1 fruit fly cellular context compared by ENCODE assay signal in genomic region chr2L:1575604-1576003, dm6.
TF ChIP-seq lines count a peak whose summit lies in the region.

No protein-coding gene starts in this region.

TF ChIP-seq in whole organism, embryonic, 481 proteins besides CTCF, POLR2A, EP300 and RAD21 (continued from another document and continues in another):
- TF ChIP-seq CG9437 (GFP tag; optimal IDR thresholded peaks at IDR 0.05; lab: Kevin White, UChicago) (no peak), CG10274 (GFP tag; optimal IDR thresholded peaks at IDR 0.05; lab: Kevin White, UChicago) (no peak), sisA (GFP tag; IDR thresholded peaks at IDR 0.05; lab: Robert Waterston, UW) (peak; percentile 51; the same call in 1 of the 2 replicates), Gug (GFP tag; IDR thresholded peaks at IDR 0.05; lab: Robert Waterston, UW) (no peak), CG11560 (tag; IDR thresholded peaks at IDR 0.05; lab: Robert Waterston, UW) (no peak), Optix (GFP tag; IDR thresholded peaks at IDR 0.05; lab: Robert Waterston, UW) (0 out of 3 replicates have a peak, but pooled peaks have one; percentile 12), CG3995 (GFP tag; optimal IDR thresholded peaks at IDR 0.05; lab: Kevin White, UChicago) (no peak), CG6854 (GFP tag; optimal IDR thresholded peaks at IDR 0.05; lab: Kevin White, UChicago) (no peak), zen (tag; optimal IDR thresholded peaks at IDR 0.05; lab: Kevin White, UChicago) (peak; percentile 43), CG15073 (GFP tag; optimal IDR thresholded peaks at IDR 0.05; lab: Kevin White, UChicago) (no peak), lilli (GFP tag; optimal IDR thresholded peaks at IDR 0.05; lab: Kevin White, UChicago) (peak; percentile 3), Mad (GFP tag; optimal IDR thresholded peaks at IDR 0.05; lab: Kevin White, UChicago) (no peak), CG4854 (GFP tag; optimal IDR thresholded peaks at IDR 0.05; lab: Kevin White, UChicago) (no peak), CG16813 (GFP tag; IDR thresholded peaks at IDR 0.05; lab: Robert Waterston, UW; ENCODE audit: partially characterized antibody) (no peak), lov (optimal IDR thresholded peaks at IDR 0.05; lab: Kevin White, UChicago) (no peak), lov (GFP tag; IDR thresholded peaks at IDR 0.05; lab: Robert Waterston, UW) (no peak), nerfin-1 (tag; optimal IDR thresholded peaks at IDR 0.05; lab: Kevin White, UChicago) (no peak), kah (GFP tag; optimal IDR thresholded peaks at IDR 0.05; lab: Kevin White, UChicago) (no peak), sqz (GFP tag; optimal IDR thresholded peaks at IDR 0.05; lab: Kevin White, UChicago) (peak; percentile 23), Xrp1 (GFP tag; IDR thresholded peaks at IDR 0.05; lab: Robert Waterston, UW) (peak; percentile 67), CG13624 (GFP tag; optimal IDR thresholded peaks at IDR 0.05; lab: Kevin White, UChicago) (no peak), ac (GFP tag; optimal IDR thresholded peaks at IDR 0.05; lab: Kevin White, UChicago) (no peak), Poxn (GFP tag; IDR thresholded peaks at IDR 0.05; lab: Robert Waterston, UW) (no peak), Mes4 (GFP tag; optimal IDR thresholded peaks at IDR 0.05; lab: Kevin White, UChicago) (no peak), CG15696 (tag; optimal IDR thresholded peaks at IDR 0.05; lab: Kevin White, UChicago) (no peak), dmrt11E (tag; optimal IDR thresholded peaks at IDR 0.05; lab: Kevin White, UChicago) (no peak), Atf-2 (GFP tag; optimal IDR thresholded peaks at IDR 0.05; lab: Kevin White, UChicago) (no peak), E2f1 (GFP tag; IDR thresholded peaks at IDR 0.05; lab: Robert Waterston, UW) (peak; percentile 38; the same call in 1 of the 2 replicates), CG4360 (GFP tag; IDR thresholded peaks at IDR 0.05; lab: Robert Waterston, UW) (no peak), CG12299 (tag; optimal IDR thresholded peaks at IDR 0.05; lab: Kevin White, UChicago) (no peak), sd (tag; optimal IDR thresholded peaks at IDR 0.05; lab: Kevin White, UChicago) (no peak), CG3163 (GFP tag; optimal IDR thresholded peaks at IDR 0.05; lab: Kevin White, UChicago) (no peak), unc-4 (GFP tag; IDR thresholded peaks at IDR 0.05; lab: Robert Waterston, UW; ENCODE audit: partially characterized antibody) (no peak), CG1603 (tag; optimal IDR thresholded peaks at IDR 0.05; lab: Kevin White, UChicago) (no peak), her (GFP tag; optimal IDR thresholded peaks at IDR 0.05; lab: Kevin White, UChicago) (no peak), CG1832 (GFP tag; optimal IDR thresholded peaks at IDR 0.05; lab: Kevin White, UChicago) (no peak), mld (GFP tag; IDR thresholded peaks at IDR 0.05; lab: Robert Waterston, UW; ENCODE audit: partially characterized antibody) (no peak), CG1792 (GFP tag; optimal IDR thresholded peaks at IDR 0.05; lab: Kevin White, UChicago) (peak; percentile 30), Hr39 (optimal IDR thresholded peaks at IDR 0.05; lab: Kevin White, UChicago) (no peak), dm (GFP tag; optimal IDR thresholded peaks at IDR 0.05; lab: Kevin White, UChicago) (no peak), cg (GFP tag; optimal IDR thresholded peaks at IDR 0.05; lab: Kevin White, UChicago) (no peak), Rfx (GFP tag; IDR thresholded peaks at IDR 0.05; lab: Robert Waterston, UW) (no peak), wor (GFP tag; IDR thresholded peaks at IDR 0.05; lab: Robert Waterston, UW) (peak; percentile 33; the same call in 1 of the 2 replicates), maf-S (GFP tag; optimal IDR thresholded peaks at IDR 0.05; lab: Kevin White, UChicago) (no peak), B-H1 (GFP tag; IDR thresholded peaks at IDR 0.05; lab: Robert Waterston, UW) (peak; percentile 30; the same call in 2 of the 3 replicates), CG2199 (GFP tag; IDR thresholded peaks at IDR 0.05; lab: Robert Waterston, UW) (no peak), dmrt99B (tag; optimal IDR thresholded peaks at IDR 0.05; lab: Kevin White, UChicago) (peak; percentile 56), Neu2 (GFP tag; optimal IDR thresholded peaks at IDR 0.05; lab: Kevin White, UChicago; ENCODE audit: borderline replicate concordance) (no peak), CG10366 (GFP tag; IDR thresholded peaks at IDR 0.05; lab: Robert Waterston, UW) (peak; percentile 53; the same call in 1 of the 2 replicates), CG5245 (GFP tag; optimal IDR thresholded peaks at IDR 0.05; lab: Kevin White, UChicago) (peak; percentile 44), CG32532 (GFP tag; IDR thresholded peaks at IDR 0.05; lab: Robert Waterston, UW) (no peak; the same call in 1 of the 2 replicates), exex (tag; optimal IDR thresholded peaks at IDR 0.05; lab: Kevin White, UChicago) (no peak), CG9797 (GFP tag; optimal IDR thresholded peaks at IDR 0.05; lab: Kevin White, UChicago) (no peak), ato (GFP tag; IDR thresholded peaks at IDR 0.05; lab: Robert Waterston, UW; ENCODE audit: partially characterized antibody) (no peak), Bdp1 (GFP tag; optimal IDR thresholded peaks at IDR 0.05; lab: Kevin White, UChicago) (no peak), gro (GFP tag; optimal IDR thresholded peaks at IDR 0.05; lab: Kevin White, UChicago) (no peak), CG18764 (GFP tag; optimal IDR thresholded peaks at IDR 0.05; lab: Kevin White, UChicago) (no peak), salm (tag; optimal IDR thresholded peaks at IDR 0.05; lab: Kevin White, UChicago) (no peak), gcm (GFP tag; optimal IDR thresholded peaks at IDR 0.05; lab: Kevin White, UChicago) (no peak), tio (GFP tag; optimal IDR thresholded peaks at IDR 0.05; lab: Kevin White, UChicago) (no peak), wek (GFP tag; optimal IDR thresholded peaks at IDR 0.05; lab: Kevin White, UChicago) (no peak), CG14050 (GFP tag; IDR thresholded peaks at IDR 0.05; lab: Robert Waterston, UW) (no peak), CG32772 (GFP tag; IDR thresholded peaks at IDR 0.05; lab: Robert Waterston, UW) (peak; percentile 44; the same call in 1 of the 2 replicates), psq (GFP tag; optimal IDR thresholded peaks at IDR 0.05; lab: Kevin White, UChicago) (no peak), sim (GFP tag; IDR thresholded peaks at IDR 0.05; lab: Robert Waterston, UW) (no peak), Sry-δ (GFP tag; optimal IDR thresholded peaks at IDR 0.05; lab: Kevin White, UChicago) (peak; percentile 5), CG15514 (GFP tag; optimal IDR thresholded peaks at IDR 0.05; lab: Kevin White, UChicago) (no peak), Spps (tag; optimal IDR thresholded peaks at IDR 0.05; lab: Kevin White, UChicago) (no peak), HmgZ (tag; optimal IDR thresholded peaks at IDR 0.05; lab: Kevin White, UChicago) (no peak), Hr78 (GFP tag; optimal IDR thresholded peaks at IDR 0.05; lab: Kevin White, UChicago) (no peak), otp (GFP tag; IDR thresholded peaks at IDR 0.05; lab: Robert Waterston, UW) (no peak), Gsc (GFP tag; IDR thresholded peaks at IDR 0.05; lab: Robert Waterston, UW) (peak; percentile 42; the same call in 1 of the 2 replicates), CG31388 (GFP tag; optimal IDR thresholded peaks at IDR 0.05; lab: Kevin White, UChicago) (no peak), CG17912 (GFP tag; optimal IDR thresholded peaks at IDR 0.05; lab: Kevin White, UChicago) (no peak), CG6175 (GFP tag; IDR thresholded peaks at IDR 0.05; lab: Robert Waterston, UW) (no peak), tin (GFP tag; optimal IDR thresholded peaks at IDR 0.05; lab: Kevin White, UChicago) (peak; percentile 5), Sox102F (GFP tag; optimal IDR thresholded peaks at IDR 0.05; lab: Kevin White, UChicago) (peak; percentile 46), CG15601 (tag; optimal IDR thresholded peaks at IDR 0.05; lab: Kevin White, UChicago) (no peak), CG1647 (GFP tag; optimal IDR thresholded peaks at IDR 0.05; lab: Kevin White, UChicago) (no peak), yki (optimal IDR thresholded peaks at IDR 0.05; lab: Kevin White, UChicago) (no peak), Ssrp (tag; optimal IDR thresholded peaks at IDR 0.05; lab: Kevin White, UChicago) (peak; percentile 35), Dp (GFP tag; optimal IDR thresholded peaks at IDR 0.05; lab: Kevin White, UChicago) (no peak), lbe (GFP tag; optimal IDR thresholded peaks at IDR 0.05; lab: Kevin White, UChicago) (no peak), Atf6 (GFP tag; IDR thresholded peaks at IDR 0.05; lab: Robert Waterston, UW) (no peak), Abd-B (GFP tag; optimal IDR thresholded peaks at IDR 0.05; lab: Kevin White, UChicago) (no peak), Fer2 (tag; optimal IDR thresholded peaks at IDR 0.05; lab: Kevin White, UChicago) (no peak), nom (GFP tag; optimal IDR thresholded peaks at IDR 0.05; lab: Kevin White, UChicago) (no peak), eve (GFP tag; optimal IDR thresholded peaks at IDR 0.05; lab: Kevin White, UChicago) (no peak), GATAe (GFP tag; conservative IDR thresholded peaks at IDR 0.05; lab: Robert Waterston, UW) (no peak), Bteb2 (GFP tag; optimal IDR thresholded peaks at IDR 0.05; lab: Kevin White, UChicago) (no peak), Six4 (GFP tag; optimal IDR thresholded peaks at IDR 0.05; lab: Kevin White, UChicago) (no peak), sr (GFP tag; IDR thresholded peaks at IDR 0.05; lab: Robert Waterston, UW) (no peak), CG7987 (GFP tag; optimal IDR thresholded peaks at IDR 0.05; lab: Kevin White, UChicago) (no peak), CG30403 (GFP tag; optimal IDR thresholded peaks at IDR 0.05; lab: Kevin White, UChicago) (peak; percentile 8), danr (GFP tag; IDR thresholded peaks at IDR 0.05; lab: Robert Waterston, UW) (no peak), CG10543 (GFP tag; optimal IDR thresholded peaks at IDR 0.05; lab: Kevin White, UChicago) (no peak), ci (GFP tag; IDR thresholded peaks at IDR 0.05; lab: Robert Waterston, UW) (no peak), Scr (GFP tag; IDR thresholded peaks at IDR 0.05; lab: Robert Waterston, UW; ENCODE audit: partially characterized antibody) (no peak), CG18011 (GFP tag; optimal IDR thresholded peaks at IDR 0.05; lab: Kevin White, UChicago) (no peak), pita (GFP tag; optimal IDR thresholded peaks at IDR 0.05; lab: Kevin White, UChicago) (no peak), CG6683 (GFP tag; optimal IDR thresholded peaks at IDR 0.05; lab: Kevin White, UChicago) (no peak), CG4282 (GFP tag; optimal IDR thresholded peaks at IDR 0.05; lab: Kevin White, UChicago) (no peak), B-H2 (GFP tag; optimal IDR thresholded peaks at IDR 0.05; lab: Kevin White, UChicago) (no peak), eyg (GFP tag; optimal IDR thresholded peaks at IDR 0.05; lab: Kevin White, UChicago) (no peak), stc (GFP tag; IDR thresholded peaks at IDR 0.05; lab: Robert Waterston, UW) (peak; percentile 55), ftz-f1 (GFP tag; optimal IDR thresholded peaks at IDR 0.05; lab: Kevin White, UChicago) (no peak), CG15479 (GFP tag; optimal IDR thresholded peaks at IDR 0.05; lab: Kevin White, UChicago) (no peak), rib (GFP tag; IDR thresholded peaks at IDR 0.05; lab: Robert Waterston, UW) (no peak), D19B (GFP tag; optimal IDR thresholded peaks at IDR 0.05; lab: Kevin White, UChicago) (no peak), CG2116 (GFP tag; optimal IDR thresholded peaks at IDR 0.05; lab: Kevin White, UChicago) (no peak), CG17328 (GFP tag; IDR thresholded peaks at IDR 0.05; lab: Robert Waterston, UW) (no peak), CG7928 (GFP tag; optimal IDR thresholded peaks at IDR 0.05; lab: Kevin White, UChicago) (no peak), hth (optimal IDR thresholded peaks at IDR 0.05; lab: Kevin White, UChicago) (no peak), pfk (GFP tag; optimal IDR thresholded peaks at IDR 0.05; lab: Kevin White, UChicago) (no peak), Bgb (GFP tag; IDR thresholded peaks at IDR 0.05; lab: Robert Waterston, UW; ENCODE audit: partially characterized antibody) (no peak), Opbp (GFP tag; IDR thresholded peaks at IDR 0.05; lab: Robert Waterston, UW; ENCODE audit: partially characterized antibody) (no peak), klu (GFP tag; IDR thresholded peaks at IDR 0.05; lab: Robert Waterston, UW) (no peak), CG15269 (tag; optimal IDR thresholded peaks at IDR 0.05; lab: Kevin White, UChicago) (no peak), unpg (GFP tag; optimal IDR thresholded peaks at IDR 0.05; lab: Kevin White, UChicago) (peak; percentile 47), CG2875 (GFP tag; optimal IDR thresholded peaks at IDR 0.05; lab: Kevin White, UChicago) (no peak), CG2120 (GFP tag; optimal IDR thresholded peaks at IDR 0.05; lab: Kevin White, UChicago) (no peak), ken (GFP tag; IDR thresholded peaks at IDR 0.05; lab: Robert Waterston, UW) (0 out of 3 replicates have a peak, but pooled peaks have one; percentile 51), shn (GFP tag; optimal IDR thresholded peaks at IDR 0.05; lab: Kevin White, UChicago) (no peak), CG3065 (GFP tag; optimal IDR thresholded peaks at IDR 0.05; lab: Kevin White, UChicago) (no peak), CHES-1-like (GFP tag; optimal IDR thresholded peaks at IDR 0.05; lab: Kevin White, UChicago) (no peak), bbx (GFP tag; IDR thresholded peaks at IDR 0.05; lab: Robert Waterston, UW; ENCODE audit: partially characterized antibody) (no peak), CG18262 (tag; optimal IDR thresholded peaks at IDR 0.05; lab: Kevin White, UChicago) (peak; percentile 26), ro (GFP tag; IDR thresholded peaks at IDR 0.05; lab: Robert Waterston, UW) (no peak), lmd (GFP tag; IDR thresholded peaks at IDR 0.05; lab: Robert Waterston, UW) (peak; percentile 50; the same call in 1 of the 2 replicates), CG7556 (GFP tag; optimal IDR thresholded peaks at IDR 0.05; lab: Kevin White, UChicago) (no peak), croc (GFP tag; conservative IDR thresholded peaks at IDR 0.05; lab: Robert Waterston, UW) (0 out of 3 replicates have a peak, but pooled peaks have one; percentile 15), CG9609 (GFP tag; optimal IDR thresholded peaks at IDR 0.05; lab: Kevin White, UChicago) (no peak), gcm2 (GFP tag; optimal IDR thresholded peaks at IDR 0.05; lab: Kevin White, UChicago) (no peak), CG7745 (tag; optimal IDR thresholded peaks at IDR 0.05; lab: Kevin White, UChicago) (no peak), Asciz (GFP tag; optimal IDR thresholded peaks at IDR 0.05; lab: Kevin White, UChicago) (peak; percentile 54), cato (GFP tag; optimal IDR thresholded peaks at IDR 0.05; lab: Kevin White, UChicago; ENCODE audit: borderline replicate concordance) (no peak), Med (GFP tag; lab: Kevin White, UChicago) (peak; percentile 89)
